Worm (Caenorhabditis elegans): ENCODE data around the gene B0303.16.

DNA sequence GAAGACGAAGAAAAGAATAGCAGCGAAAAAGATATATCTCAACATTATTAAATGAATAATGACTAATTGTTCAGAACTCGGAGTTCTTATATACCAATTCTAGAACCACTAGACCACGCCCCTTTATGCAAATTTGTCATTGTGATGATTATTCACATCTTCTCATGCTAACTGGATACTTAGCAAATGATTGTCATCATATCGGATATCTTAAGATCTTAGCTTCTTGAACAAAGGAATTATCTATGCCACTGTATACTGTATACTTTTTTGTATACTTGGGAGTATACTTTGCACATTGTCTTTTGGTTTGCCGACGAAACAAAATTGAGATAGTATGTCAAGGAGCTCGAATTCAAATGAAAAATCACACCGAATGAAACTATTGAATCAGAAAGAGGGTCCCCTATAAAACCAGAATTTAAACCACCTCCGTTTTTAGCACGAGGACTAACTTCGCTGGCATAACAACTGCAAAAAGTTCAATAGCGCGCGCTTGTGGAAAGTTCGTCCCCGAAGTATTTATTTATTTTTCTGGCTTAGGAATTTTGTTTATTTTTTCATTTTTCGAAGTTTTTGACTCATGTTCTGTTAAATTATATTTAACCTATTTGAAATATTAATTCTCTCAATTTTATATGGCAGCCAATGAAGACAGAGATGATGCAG is 4.4 kb upstream of the B0303.16 start, which contains the start of the genes sdz-1 and vps-33.1:
- TF ChIP-seq dao-5 (tag; optimal IDR thresholded peaks at IDR 0.05) (no peak), him-1 (tag; optimal IDR thresholded peaks at IDR 0.05) (no peak)
